Worm (Caenorhabditis elegans): ENCODE data around the gene C05C8.7.

C05C8.7 gene

DNA sequence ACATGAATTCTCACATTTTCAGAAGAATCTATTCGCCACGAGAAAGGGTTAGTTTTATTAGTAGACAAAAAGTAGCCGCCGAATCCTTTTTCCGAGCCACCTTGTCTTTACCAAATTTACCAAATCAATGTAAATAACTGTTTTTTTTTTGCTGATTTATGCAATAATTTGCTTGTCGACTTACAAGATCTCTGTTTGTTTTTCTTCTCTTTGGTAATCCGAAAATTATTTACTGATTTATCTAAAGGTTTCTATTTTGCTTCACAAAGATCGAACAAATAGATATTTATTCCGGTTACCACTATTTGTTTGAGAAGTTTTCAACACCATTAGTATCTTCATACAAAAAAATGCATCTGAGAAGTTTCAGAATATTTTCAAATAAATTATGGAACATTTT, 19.2 kb upstream of the C05C8.7 start, which contains the start of gene C13A2.7:
Gene C13A2.7 (plus strand): TSS at position 301 of the 400 bp plus-strand sequence.
- TF ChIP-seq F13C5.2 (tag; optimal IDR thresholded peaks at IDR 0.05) = no peak
- TF ChIP-seq hnd-1 (tag; optimal IDR thresholded peaks at IDR 0.05) = no peak
- no peak for TF ChIP-seq scrt-1 (GFP tag; IDR thresholded peaks at IDR 0.05)
- TF ChIP-seq sea-1 (GFP tag; conservative IDR thresholded peaks at IDR 0.05) = no peak
- no peak for TF ChIP-seq hmg-4 (GFP tag; optimal IDR thresholded peaks at IDR 0.05)
- TF ChIP-seq ama-1 (optimal IDR thresholded peaks at IDR 0.05) = no peak
- TF ChIP-seq B0310.2 (tag; optimal IDR thresholded peaks at IDR 0.05) = no peak
- TF ChIP-seq tbx-37 (GFP tag; conservative IDR thresholded peaks at IDR 0.05) = no peak
- TF ChIP-seq tbx-11 (GFP tag; IDR thresholded peaks at IDR 0.05) = no peak

DNA sequence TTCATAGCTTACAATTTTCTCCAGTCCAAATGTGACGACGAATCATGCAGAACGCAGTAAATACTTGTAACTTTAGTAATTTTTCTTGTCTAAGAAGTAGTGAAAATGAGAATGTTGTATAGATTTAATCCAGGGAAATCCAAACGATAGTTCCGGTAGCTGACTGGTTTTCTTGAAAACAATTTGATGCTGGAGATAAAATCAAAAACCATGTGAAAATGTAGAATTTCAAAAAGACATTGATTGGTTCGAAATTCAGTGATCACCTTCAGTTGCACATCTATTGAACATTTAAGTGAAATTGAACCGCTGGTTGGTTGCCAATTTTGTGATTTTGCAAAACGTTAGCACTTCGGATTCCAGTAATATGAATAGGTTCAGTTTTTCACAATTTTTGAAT, 17.2 kb upstream of the C05C8.7 start, which contains the start of gene C13A2.9:
Gene C13A2.9 (minus strand): TSS at position 101 of the 400 bp plus-strand sequence.
- TF ChIP-seq aly-1 (tag; optimal IDR thresholded peaks at IDR 0.05) = no peak
- TF ChIP-seq ets-7 (tag; optimal IDR thresholded peaks at IDR 0.05) = no peak
- no peak for TF ChIP-seq tra-4 (tag; optimal IDR thresholded peaks at IDR 0.05)
- no peak for TF ChIP-seq pes-1 (GFP tag; IDR thresholded peaks at IDR 0.05)
- no peak for TF ChIP-seq F13C5.2 (tag; optimal IDR thresholded peaks at IDR 0.05)
- no peak for TF ChIP-seq tbx-37 (GFP tag; conservative IDR thresholded peaks at IDR 0.05)
- no peak for TF ChIP-seq hmg-4 (GFP tag; optimal IDR thresholded peaks at IDR 0.05)
- TF ChIP-seq ceh-13 (GFP tag; optimal IDR thresholded peaks at IDR 0.05) = no peak
- TF ChIP-seq B0310.2 (tag; optimal IDR thresholded peaks at IDR 0.05) = no peak
- no peak for TF ChIP-seq scrt-1 (GFP tag; IDR thresholded peaks at IDR 0.05)

DNA sequence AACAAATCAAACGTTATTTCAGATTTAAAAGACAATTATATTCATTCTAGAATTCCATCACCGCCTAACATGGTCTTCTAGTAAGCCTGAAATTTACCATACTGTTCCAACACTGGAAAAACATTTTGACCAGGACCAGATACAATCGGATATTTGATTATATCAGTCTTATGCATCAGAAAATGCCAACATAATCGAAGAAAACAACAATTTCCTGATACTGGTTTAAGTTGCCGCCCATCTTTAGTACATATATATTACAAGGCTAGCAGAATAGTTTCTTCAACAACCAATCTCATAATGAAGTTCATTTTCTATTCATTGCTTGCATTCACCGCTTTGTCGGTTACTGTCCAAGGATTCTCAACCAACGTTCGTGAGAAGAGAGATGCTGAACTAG, 12.1 kb upstream of the C05C8.7 start, which contains the start of gene C13A2.12:
Gene C13A2.12 (plus strand): TSS at position 301 of the 400 bp plus-strand sequence.
- no peak for TF ChIP-seq pes-1 (GFP tag; IDR thresholded peaks at IDR 0.05)
- TF ChIP-seq ets-7 (tag; optimal IDR thresholded peaks at IDR 0.05) = no peak
- no peak for TF ChIP-seq ceh-36 (tag; optimal IDR thresholded peaks at IDR 0.05)
- TF ChIP-seq hmbx-1 (tag; optimal IDR thresholded peaks at IDR 0.05) = no peak
- TF ChIP-seq tra-4 (tag; optimal IDR thresholded peaks at IDR 0.05) = no peak
- no peak for TF ChIP-seq hmg-4 (GFP tag; optimal IDR thresholded peaks at IDR 0.05)
- TF ChIP-seq tbx-37 (GFP tag; conservative IDR thresholded peaks at IDR 0.05) = no peak
- TF ChIP-seq F13C5.2 (tag; optimal IDR thresholded peaks at IDR 0.05) = no peak
- TF ChIP-seq ama-1 (optimal IDR thresholded peaks at IDR 0.05) = no peak

DNA sequence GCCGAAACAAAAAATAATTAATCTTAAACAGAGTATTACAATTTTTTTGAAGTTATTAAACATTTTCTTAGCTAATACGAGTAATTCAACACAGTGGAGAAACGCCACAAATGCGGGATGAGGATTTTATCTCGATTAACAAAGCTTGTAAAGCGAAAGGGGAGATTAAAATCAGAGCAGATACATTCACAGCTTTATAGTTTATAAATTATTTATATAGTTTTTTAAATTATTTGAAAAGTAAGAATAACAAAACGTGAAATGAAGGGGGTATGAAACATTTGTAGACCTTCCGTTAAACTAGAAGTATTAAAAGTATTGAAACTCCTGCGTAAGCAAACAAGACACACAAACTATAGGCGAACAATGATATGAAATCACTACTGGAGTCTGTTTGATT, 8.2 kb upstream of the C05C8.7 start, which contains the start of gene C05C8.8:
Gene C05C8.8 (minus strand): TSS at position 101 of the 400 bp plus-strand sequence.
- TF ChIP-seq ets-7 (tag; optimal IDR thresholded peaks at IDR 0.05) (no peak), sea-1 (GFP tag; conservative IDR thresholded peaks at IDR 0.05) (no peak), F13C5.2 (tag; optimal IDR thresholded peaks at IDR 0.05) (no peak), tra-4 (tag; optimal IDR thresholded peaks at IDR 0.05) (no peak), tbx-11 (GFP tag; IDR thresholded peaks at IDR 0.05) (no peak)

DNA sequence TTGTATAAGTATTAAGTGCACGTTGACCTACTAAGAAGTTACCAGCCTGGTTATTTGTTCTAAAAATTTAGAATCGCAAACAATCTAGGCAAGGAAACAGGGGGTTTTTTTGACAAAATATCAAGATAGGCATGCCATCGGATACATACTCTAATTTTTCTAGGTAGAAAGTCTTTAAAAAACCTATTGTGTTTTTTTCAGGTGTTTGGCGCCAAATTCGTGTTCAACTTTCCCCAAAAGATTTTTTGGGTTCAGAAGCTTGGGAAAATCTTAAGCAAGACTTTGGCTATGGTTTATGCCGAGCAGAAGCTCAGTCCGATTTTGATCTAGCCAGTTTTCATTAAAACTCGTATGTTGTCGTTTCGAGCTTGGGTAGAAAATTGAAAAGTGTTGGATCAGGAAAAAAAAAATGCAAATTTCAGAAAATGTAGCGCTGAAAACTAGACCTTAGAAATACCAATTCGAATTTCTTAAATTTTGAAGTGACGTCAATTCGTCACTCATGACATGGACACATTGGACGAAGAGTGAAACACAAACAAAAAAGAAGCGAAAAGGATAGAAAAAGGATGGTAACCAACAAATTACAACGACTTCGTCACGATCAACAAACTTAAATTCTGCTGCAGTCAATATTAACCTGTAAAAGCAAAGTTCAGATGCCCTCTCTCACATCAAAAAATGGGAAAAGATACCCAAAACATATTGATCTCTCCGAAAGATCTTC, 1.5 kb upstream of the C05C8.7 start:
- TF ChIP-seq tbx-37 (GFP tag; conservative IDR thresholded peaks at IDR 0.05) = no peak
- no peak for TF ChIP-seq sea-1 (GFP tag; conservative IDR thresholded peaks at IDR 0.05)
- TF ChIP-seq ama-1 (optimal IDR thresholded peaks at IDR 0.05) = no peak
- no peak for TF ChIP-seq ceh-36 (tag; optimal IDR thresholded peaks at IDR 0.05)
- no peak for TF ChIP-seq B0310.2 (tag; optimal IDR thresholded peaks at IDR 0.05)
- TF ChIP-seq F13C5.2 (tag; optimal IDR thresholded peaks at IDR 0.05) = no peak
- TF ChIP-seq hmbx-1 (tag; optimal IDR thresholded peaks at IDR 0.05) = no peak
- TF ChIP-seq ceh-13 (GFP tag; optimal IDR thresholded peaks at IDR 0.05) = no peak

DNA sequence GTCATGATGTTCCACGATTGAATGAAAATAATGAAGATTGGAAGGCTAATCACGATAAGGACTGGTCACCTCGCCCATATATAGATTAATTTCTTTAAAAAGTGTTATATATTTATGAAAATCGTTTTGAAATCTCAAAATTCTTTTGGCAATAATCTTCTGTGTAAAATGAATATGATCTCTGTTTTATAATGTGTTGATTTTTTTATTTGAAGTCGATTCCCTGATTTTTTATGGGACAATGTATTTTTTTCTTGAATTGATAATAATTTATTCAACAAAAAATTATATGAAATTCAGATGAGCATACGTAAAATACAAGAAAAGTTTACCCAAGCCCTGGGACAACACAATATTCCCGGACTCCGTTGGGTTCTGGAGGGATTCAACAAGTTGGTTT, 7.4 kb downstream of the C05C8.7 start, which contains the start of gene C05C8.1:
Gene C05C8.1 (plus strand): TSS at position 301 of the 400 bp plus-strand sequence.
- TF ChIP-seq hmg-4 (GFP tag; optimal IDR thresholded peaks at IDR 0.05) = no peak
- TF ChIP-seq ets-7 (tag; optimal IDR thresholded peaks at IDR 0.05) = no peak
- no peak for TF ChIP-seq tra-4 (tag; optimal IDR thresholded peaks at IDR 0.05)
- no peak for TF ChIP-seq F13C5.2 (tag; optimal IDR thresholded peaks at IDR 0.05)
- no peak for TF ChIP-seq tbx-37 (GFP tag; conservative IDR thresholded peaks at IDR 0.05)

DNA sequence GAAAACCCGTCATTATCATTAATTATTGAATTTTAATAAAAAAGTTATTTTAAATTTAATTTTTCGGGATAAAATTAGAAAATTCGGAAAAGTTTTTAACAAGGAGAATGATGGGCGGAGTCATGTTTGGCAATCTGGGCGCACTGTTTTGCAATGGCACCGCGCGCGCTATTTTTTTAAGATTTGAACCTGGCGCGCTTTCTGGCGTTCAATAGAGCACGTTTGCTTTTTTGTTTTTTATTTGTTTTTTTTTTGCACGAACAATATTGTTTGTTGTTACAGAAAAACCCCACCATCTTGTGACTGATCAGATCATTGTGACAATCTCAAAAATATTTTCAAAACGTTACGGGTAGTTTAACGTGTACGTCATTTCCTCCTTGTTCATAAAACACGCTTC, 9.7 kb downstream of the C05C8.7 start, which contains the start of gene hyls-1:
Gene hyls-1 (plus strand): TSS at position 249 of the 400 bp plus-strand sequence.
- no peak for TF ChIP-seq pes-1 (GFP tag; IDR thresholded peaks at IDR 0.05)
- peak; percentile 5 for TF ChIP-seq hmg-4 (GFP tag; optimal IDR thresholded peaks at IDR 0.05)
- TF ChIP-seq tbx-37 (GFP tag; conservative IDR thresholded peaks at IDR 0.05) = peak; percentile 41; the same call in 1 of the 2 replicates
- peak; percentile 60 for TF ChIP-seq F13C5.2 (tag; optimal IDR thresholded peaks at IDR 0.05)

DNA sequence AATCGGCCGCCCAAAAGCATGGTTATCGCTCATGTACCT, 9.9 kb downstream of the C05C8.7 start, which contains the start of gene hpo-9:
Gene hpo-9 (minus strand): TSS at position 37 of the 39 bp plus-strand sequence.
- TF ChIP-seq B0310.2 (tag; optimal IDR thresholded peaks at IDR 0.05) (no peak), flt-1 (GFP tag; IDR thresholded peaks at IDR 0.05) (no peak), F13C5.2 (tag; optimal IDR thresholded peaks at IDR 0.05) (no peak), scrt-1 (GFP tag; IDR thresholded peaks at IDR 0.05) (no peak), ama-1 (optimal IDR thresholded peaks at IDR 0.05) (no peak), ets-7 (tag; optimal IDR thresholded peaks at IDR 0.05) (no peak), hmg-4 (GFP tag; optimal IDR thresholded peaks at IDR 0.05) (no peak), hnd-1 (tag; optimal IDR thresholded peaks at IDR 0.05) (no peak)

DNA sequence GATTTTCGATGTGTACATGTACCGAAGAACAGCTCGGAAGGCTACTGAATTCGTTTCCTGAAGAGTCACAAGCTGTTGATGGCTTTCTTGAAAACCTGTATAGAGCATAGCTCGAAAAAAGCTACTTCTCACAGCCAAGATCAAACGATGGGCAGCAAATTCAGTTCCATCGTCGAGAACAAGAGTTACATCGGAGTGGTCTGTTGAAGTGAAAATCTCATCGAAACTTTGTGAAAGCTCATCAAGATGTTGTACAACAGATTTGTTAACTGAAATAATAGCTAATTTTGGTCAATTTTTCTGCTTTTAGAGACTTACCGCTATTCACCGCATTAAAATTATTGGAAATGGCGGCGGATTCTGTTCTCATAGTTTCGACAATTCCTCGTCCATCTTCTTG, 10.2 kb downstream of the C05C8.7 start:
- no peak for TF ChIP-seq pes-1 (GFP tag; IDR thresholded peaks at IDR 0.05)
- no peak for TF ChIP-seq ceh-36 (tag; optimal IDR thresholded peaks at IDR 0.05)
- TF ChIP-seq tra-4 (tag; optimal IDR thresholded peaks at IDR 0.05) = no peak
- no peak for TF ChIP-seq hmbx-1 (tag; optimal IDR thresholded peaks at IDR 0.05)
- no peak for TF ChIP-seq B0310.2 (tag; optimal IDR thresholded peaks at IDR 0.05)
- TF ChIP-seq flt-1 (GFP tag; IDR thresholded peaks at IDR 0.05) = no peak
- TF ChIP-seq F13C5.2 (tag; optimal IDR thresholded peaks at IDR 0.05) = no peak
- no peak for TF ChIP-seq ets-7 (tag; optimal IDR thresholded peaks at IDR 0.05)
- no peak for TF ChIP-seq tbx-37 (GFP tag; conservative IDR thresholded peaks at IDR 0.05)
- TF ChIP-seq sea-1 (GFP tag; conservative IDR thresholded peaks at IDR 0.05) = no peak
- no peak for TF ChIP-seq ceh-13 (GFP tag; optimal IDR thresholded peaks at IDR 0.05)
- no peak for TF ChIP-seq tbx-11 (GFP tag; IDR thresholded peaks at IDR 0.05)
- no peak for TF ChIP-seq scrt-1 (GFP tag; IDR thresholded peaks at IDR 0.05)
